Worm (Caenorhabditis elegans) whole organism, young adult: ENCODE data around the gene F32D8.12.

Experiments
- F55B11.4 ChIP-seq: sonication (generic microtip); optimal IDR thresholded peaks from 2 replicates; lab custom pipeline; 2016; ENCODE audit warnings: missing compliant biosample characterization, missing genetic modification characterization, borderline replicate concordance; ENCODE audit not compliant: insufficient read depth
- F57A8.1 ChIP-seq: fragments of 200-800 bp; sonication (Bioruptor generic); optimal IDR thresholded peaks from 2 replicates; lab custom pipeline; 2018; ENCODE audit warnings: mild to moderate bottlenecking, missing genetic modification characterization, moderate library complexity, missing compliant biosample characterization
- T07F8.4 ChIP-seq: sonication (generic microtip); optimal IDR thresholded peaks from 2 replicates; lab custom pipeline; 2016; ENCODE audit warnings: mild to moderate bottlenecking, missing genetic modification characterization, moderate library complexity, missing compliant biosample characterization
- Y67H2A.10 ChIP-seq: fragments of 200-800 bp; sonication (Bioruptor generic); conservative IDR thresholded peaks from 2 replicates; pipeline ENCODE4 v1.3.6; 2022; ENCODE audit warnings: missing genetic modification reagents, missing genetic modification characterization, missing compliant biosample characterization
- ama-1 ChIP-seq, 3 experiments: fragments of 150-350 bp in 1 of 3; sonication (generic microtip) in 2 of 3; optimal IDR thresholded peaks; 2 replicates each; lab custom pipeline; 2014 to 2018; ENCODE audit warnings: missing biosample characterization in 2 of 3, missing genetic modification characterization in 2 of 3, missing genetic modification reagents in 2 of 3
- cebp-2 ChIP-seq: fragments of 200-800 bp; sonication (Bioruptor generic); IDR thresholded peaks from 2 replicates; pipeline ENCODE4 v1.3.6; 2022; ENCODE audit warnings: missing genetic modification characterization, missing compliant biosample characterization
- ekl-4 ChIP-seq: fragments of 200-800 bp; sonication (Bioruptor generic); IDR thresholded peaks from 2 replicates; pipeline ENCODE4 v1.3.6; 2022; ENCODE audit warnings: missing genetic modification reagents, missing genetic modification characterization, missing compliant biosample characterization
- lin-26 ChIP-seq: fragments of 200-800 bp; sonication (Bioruptor generic); IDR thresholded peaks from 2 replicates; pipeline ENCODE4 v1.3.6; 2022; ENCODE audit warnings: missing genetic modification reagents, missing genetic modification characterization, missing compliant biosample characterization
- lin-54 ChIP-seq: fragments of 200-800 bp; sonication (Bioruptor generic); optimal IDR thresholded peaks from 2 replicates; lab custom pipeline; 2018; ENCODE audit warnings: mild to moderate bottlenecking, missing genetic modification characterization, missing compliant biosample characterization
- nhr-90 ChIP-seq: sonication (generic microtip); optimal IDR thresholded peaks from 2 replicates; lab custom pipeline; 2016; ENCODE audit warnings: missing genotype, mild to moderate bottlenecking, missing genetic modification characterization, missing compliant biosample characterization
- sea-2 ChIP-seq: fragments of 200-800 bp; sonication (Bioruptor generic); IDR thresholded peaks from 2 replicates; pipeline ENCODE4 v1.3.6; 2022; ENCODE audit warnings: missing genetic modification characterization, missing compliant biosample characterization
- unc-130 ChIP-seq: sonication (generic microtip); optimal IDR thresholded peaks from 2 replicates; lab custom pipeline; 2016; ENCODE audit warnings: missing genetic modification reagents, missing genetic modification characterization, missing compliant biosample characterization
- zfh-2 ChIP-seq: fragments of 200-800 bp; sonication (Bioruptor generic); conservative IDR thresholded peaks from 2 replicates; pipeline ENCODE4 v1.3.6; 2022; ENCODE audit warnings: missing genetic modification reagents, missing genetic modification characterization, missing compliant biosample characterization
- ztf-18 ChIP-seq: sonication (generic microtip); optimal IDR thresholded peaks from 2 replicates; lab custom pipeline; 2016; ENCODE audit warnings: missing genotype, mild to moderate bottlenecking, missing genetic modification characterization, missing compliant biosample characterization

ce11 chrV:10861611-10862262, 29.1 kb downstream of the F32D8.12 start:
- no peak for TF ChIP-seq nhr-90 (tag; lab: Kevin White, UChicago)
- no peak for TF ChIP-seq zfh-2
- TF ChIP-seq sea-2 (GFP tag; lab: Robert Waterston, UW): no peak
- no peak for TF ChIP-seq Y67H2A.10 (GFP tag; lab: Robert Waterston, UW)
- TF ChIP-seq F55B11.4 (tag; lab: Kevin White, UChicago): no peak
- no peak for TF ChIP-seq T07F8.4
- TF ChIP-seq F57A8.1 (GFP tag; lab: Kevin White, UChicago): no peak
- TF ChIP-seq lin-26 (GFP tag; lab: Robert Waterston, UW): no peak
- TF ChIP-seq unc-130 (GFP tag; lab: Kevin White, UChicago): no peak
- no peak for TF ChIP-seq cebp-2
- TF ChIP-seq ekl-4 (GFP tag; lab: Robert Waterston, UW): no peak
- TF ChIP-seq ztf-18 (tag; lab: Kevin White, UChicago): no peak
- no peak for TF ChIP-seq lin-54
- no peak for TF ChIP-seq ama-1 (optimal IDR thresholded peaks at IDR 0.05; lab: Kevin White, UChicago)
- TF ChIP-seq ama-1 (GFP tag; optimal IDR thresholded peaks at IDR 0.05; lab: Kevin White, UChicago): no peak
